Fruit fly (Drosophila melanogaster) whole organism, embryonic: Measurements from ENCODE around the gene RpL28.
A peak's percentile ranks its signal among the peaks of the same experiment; 100 is the strongest.

Source experiments
- Ada2b ChIP-seq: fragments of 200-800 bp; sonication (Bioruptor generic); IDR thresholded peaks from 2 replicates; pipeline ENCODE4 v1.3.6; 2022; ENCODE audit warnings: missing biosample characterization, missing genetic modification characterization
- CG10209 ChIP-seq: fragments of 200-800 bp; sonication (Bioruptor generic); optimal IDR thresholded peaks from 3 replicates; lab custom pipeline; 2017; ENCODE audit warnings: missing biosample characterization, mild to moderate bottlenecking, missing genetic modification characterization, missing genetic modification reagents
- CG10431 ChIP-seq: fragments of 200-800 bp; sonication (Bioruptor generic); optimal IDR thresholded peaks from 3 replicates; lab custom pipeline; 2018; ENCODE audit warnings: missing biosample characterization, mild to moderate bottlenecking, missing genetic modification characterization
- CG11085 ChIP-seq: fragments of 200-800 bp; sonication (Bioruptor generic); IDR thresholded peaks from 2 replicates; pipeline ENCODE4 v1.3.6; 2022; ENCODE audit warnings: missing biosample characterization, missing genetic modification characterization
- CG14667 ChIP-seq: fragments of 200-800 bp; sonication (Bioruptor generic); IDR thresholded peaks from 2 replicates; pipeline ENCODE4 v1.3.6; 2022; ENCODE audit warnings: missing biosample characterization, missing genetic modification characterization
- CG15011 ChIP-seq: fragments of 200-800 bp; sonication (Bioruptor generic); optimal IDR thresholded peaks from 3 replicates; lab custom pipeline; 2018; ENCODE audit warnings: missing biosample characterization, mild to moderate bottlenecking, missing genetic modification characterization
- CG18011 ChIP-seq: fragments of 200-800 bp; sonication (Bioruptor generic); optimal IDR thresholded peaks from 2 replicates; lab custom pipeline; 2017; ENCODE audit warnings: missing biosample characterization, missing genetic modification characterization, mild to moderate bottlenecking, moderate library complexity, missing genotype
- CG30403 ChIP-seq: fragments of 200-800 bp; sonication (Bioruptor generic); optimal IDR thresholded peaks from 3 replicates; lab custom pipeline; 2016; ENCODE audit warnings: missing biosample characterization, missing genetic modification characterization
- CG34224 ChIP-seq: fragments of 200-800 bp; sonication (Bioruptor generic); IDR thresholded peaks from 3 replicates; pipeline ENCODE4 v1.3.6; 2022; ENCODE audit warnings: missing biosample characterization, missing genetic modification characterization; ENCODE audit not compliant: partially characterized antibody
- CG3847 ChIP-seq: fragments of 200-800 bp; sonication (Bioruptor generic); IDR thresholded peaks from 2 replicates; pipeline ENCODE4 v1.3.6; 2022; ENCODE audit warnings: missing biosample characterization, missing genetic modification characterization
- CG42726 ChIP-seq: fragments of 200-800 bp; sonication (Bioruptor generic); IDR thresholded peaks from 2 replicates; pipeline ENCODE4 v1.3.6; 2022; ENCODE audit warnings: missing biosample characterization, missing genetic modification characterization; ENCODE audit not compliant: partially characterized antibody
- CG4707 ChIP-seq: fragments of 200-800 bp; sonication (Bioruptor generic); optimal IDR thresholded peaks from 2 replicates; lab custom pipeline; 2018; ENCODE audit warnings: missing biosample characterization, mild to moderate bottlenecking, missing genetic modification characterization, moderate library complexity
- CG6654 ChIP-seq: fragments of 200-800 bp; sonication (Bioruptor generic); optimal IDR thresholded peaks from 2 replicates; lab custom pipeline; 2017; ENCODE audit warnings: missing biosample characterization, mild to moderate bottlenecking, missing genetic modification characterization
- CG6854 ChIP-seq: fragments of 200-800 bp; sonication (Bioruptor generic); optimal IDR thresholded peaks from 3 replicates; lab custom pipeline; 2017; ENCODE audit warnings: missing biosample characterization, mild to moderate bottlenecking, missing genetic modification characterization
- CG7839 ChIP-seq: fragments of 200-800 bp; sonication (Bioruptor generic); optimal IDR thresholded peaks from 3 replicates; lab custom pipeline; 2018; ENCODE audit warnings: missing biosample characterization, mild to moderate bottlenecking, missing genetic modification characterization, moderate library complexity
- CG8388 ChIP-seq: fragments of 200-800 bp; sonication (Bioruptor generic); optimal IDR thresholded peaks from 2 replicates; lab custom pipeline; 2019; ENCODE audit warnings: missing biosample characterization, mild to moderate bottlenecking, missing genetic modification characterization, moderate library complexity
- CG8478 ChIP-seq: fragments of >200 bp; optimal IDR thresholded peaks from 2 replicates; lab custom pipeline; 2018
- CG8765 ChIP-seq: fragments of 200-800 bp; sonication (Bioruptor generic); IDR thresholded peaks from 2 replicates; pipeline ENCODE4 v1.3.6; 2022; ENCODE audit warnings: missing biosample characterization, missing genetic modification characterization
- CkIIα-i1 ChIP-seq: fragments of 200-800 bp; sonication (Bioruptor generic); IDR thresholded peaks from 2 replicates; pipeline ENCODE4 v1.3.6; 2022; ENCODE audit warnings: missing biosample characterization, missing genetic modification characterization
- Dfd ChIP-seq, 2 experiments: fragments of >200 bp; optimal IDR thresholded peaks; 2 replicates each; lab custom pipeline; 2017; ENCODE audit warnings: missing biosample characterization in 2 of 2, missing genetic modification characterization in 2 of 2
- Doc3 ChIP-seq: fragments of 200-800 bp; sonication (Bioruptor generic); IDR thresholded peaks from 3 replicates; pipeline ENCODE4 v1.3.6; 2022; ENCODE audit warnings: missing biosample characterization, missing genetic modification characterization; ENCODE audit not compliant: partially characterized antibody
- Ets65A ChIP-seq: fragments of 200-800 bp; sonication (Bioruptor generic); peaks from one replicate; lab custom pipeline; 2016; ENCODE audit warnings: missing biosample characterization, missing genetic modification characterization
- Gsc ChIP-seq: fragments of 200-800 bp; sonication (Bioruptor generic); IDR thresholded peaks from 2 replicates; pipeline ENCODE4 v1.3.6; 2022; ENCODE audit warnings: missing biosample characterization, missing genetic modification characterization
- HHEX ChIP-seq: fragments of 200-800 bp; sonication (Bioruptor generic); optimal IDR thresholded peaks from 3 replicates; lab custom pipeline; 2017; ENCODE audit warnings: missing biosample characterization, mild to moderate bottlenecking, missing genetic modification characterization, missing genetic modification reagents
- HLH54F ChIP-seq: fragments of 200-800 bp; sonication (Bioruptor generic); optimal IDR thresholded peaks from 3 replicates; lab custom pipeline; 2016; ENCODE audit warnings: missing biosample characterization, missing genetic modification characterization
- NK7.1 ChIP-seq: fragments of 200-800 bp; sonication (Bioruptor generic); optimal IDR thresholded peaks from 3 replicates; lab custom pipeline; 2016; ENCODE audit warnings: missing biosample characterization, missing genetic modification characterization
- Optix ChIP-seq: fragments of 200-800 bp; sonication (Bioruptor generic); IDR thresholded peaks from 3 replicates; pipeline ENCODE4 v1.3.6; 2022; ENCODE audit warnings: missing biosample characterization, missing genetic modification characterization
- Six4 ChIP-seq: fragments of 200-800 bp; sonication (Bioruptor generic); optimal IDR thresholded peaks from 2 replicates; lab custom pipeline; 2016; ENCODE audit warnings: missing biosample characterization, missing genetic modification characterization
- Ssrp ChIP-seq: fragments of 200-800 bp; sonication (Bioruptor generic); optimal IDR thresholded peaks from 2 replicates; lab custom pipeline; 2018; ENCODE audit warnings: missing biosample characterization, mild to moderate bottlenecking, missing genetic modification characterization, moderate library complexity
- Tbp ChIP-seq: fragments of >200 bp; optimal IDR thresholded peaks from 2 replicates; lab custom pipeline; 2018; ENCODE audit warnings: missing biosample characterization, missing genetic modification characterization
- az2 ChIP-seq: fragments of 200-800 bp; sonication (Bioruptor generic); optimal IDR thresholded peaks from 3 replicates; lab custom pipeline; 2016; ENCODE audit warnings: missing biosample characterization, missing genetic modification characterization
- chn ChIP-seq: fragments of 200-800 bp; sonication (Bioruptor generic); optimal IDR thresholded peaks from 2 replicates; lab custom pipeline; 2016; ENCODE audit warnings: missing biosample characterization, missing genetic modification characterization
- cwo ChIP-seq: fragments of 200-800 bp; sonication (Bioruptor generic); optimal IDR thresholded peaks from 3 replicates; lab custom pipeline; 2017; ENCODE audit warnings: missing biosample characterization, missing genetic modification characterization, mild to moderate bottlenecking, moderate library complexity, missing genetic modification reagents
- eve ChIP-seq, 2 experiments: fragments of >200 bp; optimal IDR thresholded peaks; 2 replicates each; lab custom pipeline; 2017; ENCODE audit warnings: missing biosample characterization in 2 of 2, missing genetic modification characterization in 2 of 2
- eyg ChIP-seq: fragments of 200-800 bp; sonication (Bioruptor generic); optimal IDR thresholded peaks from 3 replicates; lab custom pipeline; 2016; ENCODE audit warnings: missing biosample characterization, missing genetic modification characterization
- fu2 ChIP-seq: fragments of 200-800 bp; sonication (Bioruptor generic); optimal IDR thresholded peaks from 2 replicates; lab custom pipeline; 2016; ENCODE audit warnings: missing biosample characterization, missing genetic modification characterization
- gce ChIP-seq: fragments of 200-800 bp; sonication (Bioruptor generic); IDR thresholded peaks from 3 replicates; pipeline ENCODE4 v1.3.6; 2022; ENCODE audit warnings: missing biosample characterization, missing genetic modification characterization
- gem ChIP-seq: fragments of 200-800 bp; sonication (Bioruptor generic); optimal IDR thresholded peaks from 2 replicates; lab custom pipeline; 2019; ENCODE audit warnings: missing biosample characterization, mild to moderate bottlenecking, missing genetic modification characterization, moderate library complexity
- insv ChIP-seq, 2 experiments: fragments of 200-800 bp; sonication (Bioruptor generic); optimal IDR thresholded peaks; 3 replicates each; lab custom pipeline; 2016 to 2018; ENCODE audit warnings: missing biosample characterization in 2 of 2, missing genetic modification characterization in 2 of 2
- nerfin-2 ChIP-seq: fragments of 200-800 bp; sonication (Bioruptor generic); IDR thresholded peaks from 2 replicates; pipeline ENCODE4 v1.3.6; 2022; ENCODE audit warnings: missing biosample characterization, missing genetic modification characterization; ENCODE audit not compliant: partially characterized antibody
- onecut ChIP-seq: fragments of 200-800 bp; sonication (Bioruptor generic); IDR thresholded peaks from 2 replicates; pipeline ENCODE4 v1.3.6; 2022; ENCODE audit warnings: missing biosample characterization, missing genetic modification characterization
- pan ChIP-seq, 4 experiments: fragments of >200 bp in 3 of 4; fragments of 200-800 bp in 1 of 4; sonication (Bioruptor generic) in 1 of 4; optimal IDR thresholded peaks in 3 of 4; IDR thresholded peaks in 1 of 4; 2 replicates each; pipeline versions ENCODE4 v1.3.6 to Lab custom; 2017 to 2022; ENCODE audit warnings: missing biosample characterization in 2 of 4, missing genetic modification characterization in 2 of 4, mixed read lengths in 1 of 4
- pfk ChIP-seq: fragments of 200-800 bp; sonication (Bioruptor generic); optimal IDR thresholded peaks from 2 replicates; lab custom pipeline; 2018; ENCODE audit warnings: missing biosample characterization, mild to moderate bottlenecking, missing genetic modification characterization, moderate library complexity
- prd ChIP-seq, 3 experiments: fragments of >200 bp in 2 of 3; fragments of 200-800 bp in 1 of 3; sonication (Bioruptor generic) in 1 of 3; optimal IDR thresholded peaks in 2 of 3; IDR thresholded peaks in 1 of 3; 2 replicates in 2 of 3; 3 replicates in 1 of 3; pipeline versions ENCODE4 v1.3.6 to Lab custom; 2017 to 2022; ENCODE audit warnings: missing biosample characterization in 1 of 3, missing genetic modification characterization in 1 of 3
- rib ChIP-seq: fragments of 200-800 bp; sonication (Bioruptor generic); IDR thresholded peaks from 2 replicates; pipeline ENCODE4 v1.3.6; 2022; ENCODE audit warnings: missing biosample characterization, missing genetic modification characterization
- slp2 ChIP-seq: fragments of 200-800 bp; sonication (Bioruptor generic); optimal IDR thresholded peaks from 2 replicates; lab custom pipeline; 2016; ENCODE audit warnings: missing biosample characterization, missing genetic modification characterization
- so ChIP-seq: fragments of 200-800 bp; sonication (Bioruptor generic); IDR thresholded peaks from 3 replicates; pipeline ENCODE4 v1.3.6; 2022; ENCODE audit warnings: missing biosample characterization, missing genetic modification characterization
- wek ChIP-seq: fragments of 200-800 bp; sonication (Bioruptor generic); optimal IDR thresholded peaks from 3 replicates; lab custom pipeline; 2018; ENCODE audit warnings: missing biosample characterization, mild to moderate bottlenecking, missing genetic modification characterization, moderate library complexity

The RpL28 gene

DNA sequence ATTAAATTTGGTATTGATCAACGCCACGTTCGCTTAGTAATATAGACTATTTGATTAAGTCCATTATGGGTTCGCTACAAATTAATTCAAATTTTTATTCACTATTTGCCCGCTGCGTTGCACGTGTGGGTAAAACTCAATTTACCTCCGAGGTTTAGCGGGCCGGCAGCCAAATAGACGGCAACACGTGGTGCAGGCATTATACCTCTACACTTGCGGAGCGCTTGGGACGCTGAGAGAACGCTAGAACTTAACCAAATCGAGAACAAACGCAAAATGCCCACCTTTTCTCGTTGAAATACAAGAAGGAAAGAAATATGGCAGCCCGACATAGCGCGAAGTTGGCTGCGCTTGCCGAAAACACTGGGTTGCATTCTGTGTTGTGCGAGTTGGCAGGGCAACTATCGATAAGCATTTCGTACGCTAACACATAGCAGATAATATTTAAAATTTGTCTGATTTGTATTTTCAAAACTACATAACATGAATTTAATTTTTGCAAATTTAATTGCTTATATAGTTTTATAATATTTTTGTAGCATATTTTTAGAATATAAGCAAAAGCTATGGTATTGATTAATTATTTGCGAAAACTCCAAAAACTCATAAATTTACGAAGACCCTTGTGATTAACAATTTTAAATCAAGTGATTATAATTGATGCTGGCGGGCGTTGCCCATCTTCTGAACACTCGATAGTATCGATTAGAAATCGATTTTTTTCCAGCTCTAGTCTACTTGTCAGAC lies at the start of gene RpL28, which contains the start of gene eIF1 (continued):
- peak; percentile 90 for TF ChIP-seq CG10431 (GFP tag; lab: Kevin White, UChicago)
- TF ChIP-seq CG34224 (GFP tag; lab: Robert Waterston, UW), result peak; percentile 69; the same call in 2 of the 3 replicates
- TF ChIP-seq CG42726, result no peak; the same call in none of the 2 replicates
- peak; percentile 51 for TF ChIP-seq nerfin-2 (GFP tag; lab: Robert Waterston, UW)
- peak; percentile 81 for TF ChIP-seq pfk (GFP tag; lab: Kevin White, UChicago)
- TF ChIP-seq CG18011, result peak; percentile 83
- peak; percentile 95 for TF ChIP-seq CG10209 (GFP tag; lab: Kevin White, UChicago)
- peak; percentile 59 for TF ChIP-seq Ada2b (GFP tag; lab: Robert Waterston, UW)
- no peak for TF ChIP-seq CG8478 (lab: Kevin White, UChicago)
- TF ChIP-seq HLH54F (GFP tag; lab: Kevin White, UChicago), result peak; percentile 92
- no peak for TF ChIP-seq eve (GFP tag; optimal IDR thresholded peaks at IDR 0.05; lab: Kevin White, UChicago)
- TF ChIP-seq CG30403 (GFP tag; lab: Kevin White, UChicago), result peak; percentile 92
- TF ChIP-seq pan (optimal IDR thresholded peaks at IDR 0.05; lab: Kevin White, UChicago), result no peak
- TF ChIP-seq pan (GFP tag; optimal IDR thresholded peaks at IDR 0.05 in 1 of 2, IDR thresholded peaks at IDR 0.05 in 1 of 2), result peak in 1 of 2 experiments; percentile 88
- TF ChIP-seq gce (GFP tag; lab: Robert Waterston, UW), result peak; percentile 86
- peak; percentile 87 for TF ChIP-seq eyg (GFP tag; lab: Kevin White, UChicago)
- TF ChIP-seq CG3847 (GFP tag; lab: Robert Waterston, UW), result peak; percentile 89
- TF ChIP-seq insv (GFP tag; optimal IDR thresholded peaks at IDR 0.05; lab: Kevin White, UChicago), result peak in 1 of 2 experiments; percentile 77
- peak; percentile 48 for TF ChIP-seq CG14667 (GFP tag; lab: Robert Waterston, UW)
- 0 out of 2 replicates have a peak, but pooled peaks have one; percentile 28 for TF ChIP-seq rib (GFP tag; lab: Robert Waterston, UW)
- TF ChIP-seq cwo (GFP tag; lab: Kevin White, UChicago), result peak; percentile 69
- peak; percentile 90 for TF ChIP-seq CG4707 (GFP tag; lab: Kevin White, UChicago)
- peak; percentile 84 for TF ChIP-seq NK7.1
- peak; percentile 54 for TF ChIP-seq CG8765
- peak; percentile 88 for TF ChIP-seq az2
- TF ChIP-seq Optix, result peak; percentile 81
- TF ChIP-seq prd (optimal IDR thresholded peaks at IDR 0.05; lab: Kevin White, UChicago), result no peak
- peak; percentile 74 for TF ChIP-seq prd (GFP tag; IDR thresholded peaks at IDR 0.05; lab: Robert Waterston, UW)
- TF ChIP-seq gem (tag; lab: Kevin White, UChicago), result no peak
- peak; percentile 18 for TF ChIP-seq Tbp (GFP tag; lab: Kevin White, UChicago)
- TF ChIP-seq Ssrp (tag; lab: Kevin White, UChicago), result peak; percentile 77
- no peak for TF ChIP-seq Gsc (GFP tag; lab: Robert Waterston, UW)
- TF ChIP-seq HHEX (GFP tag; lab: Kevin White, UChicago), result peak; percentile 95
- TF ChIP-seq wek (GFP tag; lab: Kevin White, UChicago), result peak; percentile 90
- peak; percentile 89 for TF ChIP-seq slp2 (GFP tag; lab: Kevin White, UChicago)
- TF ChIP-seq fu2 (GFP tag; lab: Kevin White, UChicago), result peak; percentile 81
- TF ChIP-seq CkIIα-i1 (GFP tag; lab: Robert Waterston, UW), result peak; percentile 33; the same call in 1 of the 2 replicates
- no peak for TF ChIP-seq Dfd (GFP tag; optimal IDR thresholded peaks at IDR 0.05; lab: Kevin White, UChicago)
- TF ChIP-seq CG11085 (GFP tag; lab: Robert Waterston, UW), result peak; percentile 87
- peak; percentile 77 for TF ChIP-seq CG6854 (GFP tag; lab: Kevin White, UChicago)
- TF ChIP-seq chn, result peak; percentile 90
- TF ChIP-seq onecut (GFP tag; lab: Robert Waterston, UW), result peak; percentile 89
- TF ChIP-seq CG6654 (GFP tag; lab: Kevin White, UChicago), result peak; percentile 84
- TF ChIP-seq CG15011 (GFP tag; lab: Kevin White, UChicago), result peak; percentile 93
- peak; percentile 81 for TF ChIP-seq Doc3
- TF ChIP-seq CG8388, result peak; percentile 80
- peak; percentile 99 for TF ChIP-seq Ets65A (GFP tag; lab: Kevin White, UChicago)
- TF ChIP-seq CG7839 (tag; lab: Kevin White, UChicago), result peak; percentile 84
- TF ChIP-seq Six4 (GFP tag; lab: Kevin White, UChicago), result peak; percentile 90
- TF ChIP-seq so, result peak; percentile 78
